Worm (Caenorhabditis elegans): ENCODE measurements around the gene hsp-12.2.

DNA sequence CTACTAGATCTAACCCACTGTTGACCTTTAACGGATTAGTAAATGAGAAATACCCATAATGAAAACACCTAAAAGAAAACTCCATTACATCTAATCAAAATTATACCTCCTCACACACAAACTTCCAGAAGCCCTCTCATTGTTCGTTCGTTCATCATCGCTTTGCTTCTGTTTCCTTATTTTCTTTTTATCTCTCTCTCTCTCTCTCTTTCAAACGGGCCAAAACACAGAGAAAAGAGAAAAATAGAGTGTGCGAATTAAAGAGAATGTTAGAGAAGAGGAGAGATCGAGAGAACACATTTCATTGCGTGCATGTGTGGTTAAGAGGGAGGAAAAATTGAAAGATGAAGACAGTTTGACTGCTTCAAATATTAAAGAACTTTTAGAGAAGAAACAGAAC is 13.6 kb upstream of the hsp-12.2 start:
- TF ChIP-seq nhr-76 (tag; optimal IDR thresholded peaks at IDR 0.05): no peak
- TF ChIP-seq ceh-16 (tag; optimal IDR thresholded peaks at IDR 0.05): no peak
- no peak for TF ChIP-seq fos-1 (tag; optimal IDR thresholded peaks at IDR 0.05)
- TF ChIP-seq fkh-10 (GFP tag; optimal IDR thresholded peaks at IDR 0.05): peak; percentile 67
- TF ChIP-seq nhr-237 (tag; optimal IDR thresholded peaks at IDR 0.05): no peak
- no peak for TF ChIP-seq daf-12 (tag; optimal IDR thresholded peaks at IDR 0.05)
- TF ChIP-seq lin-39 (tag; optimal IDR thresholded peaks at IDR 0.05): peak; percentile 20
- TF ChIP-seq zag-1 (tag; optimal IDR thresholded peaks at IDR 0.05): no peak
- TF ChIP-seq aly-2 (tag; optimal IDR thresholded peaks at IDR 0.05): no peak
- TF ChIP-seq R02D3.7 (tag; optimal IDR thresholded peaks at IDR 0.05): no peak
- no peak for TF ChIP-seq ztf-4 (tag; optimal IDR thresholded peaks at IDR 0.05)
- TF ChIP-seq nhr-77 (tag; optimal IDR thresholded peaks at IDR 0.05): no peak

All from whole organism, L3 larva.